Worm (Caenorhabditis elegans) whole organism, young adult: ENCODE measurements around the gene C50B8.5.

Source experiments
- F33H1.4 ChIP-seq: fragments of 200-800 bp; sonication (Bioruptor generic); IDR thresholded peaks from 2 replicates; pipeline ENCODE4 v1.3.6; 2022; ENCODE audit warnings: missing genetic modification reagents, missing genetic modification characterization, missing compliant biosample characterization
- ZK185.1 ChIP-seq: sonication (generic microtip); optimal IDR thresholded peaks from 2 replicates; lab custom pipeline; 2016; ENCODE audit warnings: mild to moderate bottlenecking, missing genetic modification characterization, missing compliant biosample characterization; ENCODE audit not compliant: poor library complexity, severe bottlenecking
- aptf-2 ChIP-seq: fragments of 200-800 bp; sonication (Bioruptor generic); conservative IDR thresholded peaks from 2 replicates; pipeline ENCODE4 v1.3.6; 2022; ENCODE audit warnings: missing genetic modification reagents, missing genetic modification characterization, missing compliant biosample characterization
- cebp-2 ChIP-seq: fragments of 200-800 bp; sonication (Bioruptor generic); IDR thresholded peaks from 2 replicates; pipeline ENCODE4 v1.3.6; 2022; ENCODE audit warnings: missing genetic modification characterization, missing compliant biosample characterization
- egl-18 ChIP-seq: fragments of 200-800 bp; sonication (Bioruptor generic); IDR thresholded peaks from 2 replicates; pipeline ENCODE4 v1.3.6; 2022; ENCODE audit warnings: missing genetic modification reagents, missing genetic modification characterization, missing compliant biosample characterization
- ets-4 ChIP-seq: fragments of 200-800 bp; sonication (Bioruptor generic); optimal IDR thresholded peaks from 2 replicates; lab custom pipeline; 2018; ENCODE audit warnings: mild to moderate bottlenecking, missing genetic modification characterization, missing compliant biosample characterization
- hrde-1 ChIP-seq: sonication (generic microtip); optimal IDR thresholded peaks from 2 replicates; lab custom pipeline; 2016; ENCODE audit warnings: missing genetic modification characterization, mild to moderate bottlenecking, missing compliant biosample characterization, moderate library complexity, missing genotype, missing genetic modification reagents, borderline replicate concordance
- nhr-80 ChIP-seq: sonication (generic microtip); optimal IDR thresholded peaks from 2 replicates; lab custom pipeline; 2016; ENCODE audit warnings: missing genetic modification characterization, missing compliant biosample characterization
- rec-8 ChIP-seq, 2 experiments: sonication (generic microtip); optimal IDR thresholded peaks; 2 replicates each; lab custom pipeline; 2016; ENCODE audit warnings: mild to moderate bottlenecking in 2 of 2, missing genetic modification characterization in 2 of 2, missing genetic modification reagents in 2 of 2, missing genotype in 2 of 2, missing biosample characterization in 1 of 2, missing compliant biosample characterization in 1 of 2, moderate library complexity in 1 of 2
- snpc-4 ChIP-seq, 5 experiments: fragments of 150-350 bp in 1 of 5; sonication (generic microtip) in 4 of 5; optimal IDR thresholded peaks; 2 replicates each; lab custom pipeline; 2014 to 2018; ENCODE audit warnings: missing genetic modification characterization in 5 of 5, missing biosample characterization in 3 of 5, antibody characterized with exemption in 2 of 5, mild to moderate bottlenecking in 2 of 5, missing compliant biosample characterization in 2 of 5, missing genotype in 2 of 5, moderate library complexity in 2 of 5, missing genetic modification reagents in 1 of 5
- ztf-22 ChIP-seq: fragments of 200-800 bp; sonication (Bioruptor generic); optimal IDR thresholded peaks from 2 replicates; lab custom pipeline; 2018; ENCODE audit warnings: mild to moderate bottlenecking, missing genetic modification characterization, moderate library complexity, missing compliant biosample characterization

ce11 chrV:13627103-13627623 lies 46.4 kb downstream of the C50B8.5 start, which contains the start of gene sde-2:
- TF ChIP-seq hrde-1 (tag; lab: Kevin White, UChicago) (no peak), aptf-2 (no peak), ZK185.1 (tag; lab: Kevin White, UChicago) (no peak), F33H1.4 (GFP tag; lab: Robert Waterston, UW) (no peak), egl-18 (no peak), ztf-22 (GFP tag; lab: Kevin White, UChicago) (no peak), nhr-80 (tag; lab: Kevin White, UChicago) (no peak), rec-8 (tag; optimal IDR thresholded peaks at IDR 0.05; lab: Kevin White, UChicago) (no peak), snpc-4 (GFP tag; optimal IDR thresholded peaks at IDR 0.05; lab: Kevin White, UChicago) (no peak), snpc-4 (tag; optimal IDR thresholded peaks at IDR 0.05; lab: Kevin White, UChicago) (no peak), cebp-2 (no peak), ets-4 (GFP tag; lab: Kevin White, UChicago) (no peak)
